Fruit fly (Drosophila melanogaster): Measurements from ENCODE around the gene Sptr.
A peak's percentile ranks its signal among the peaks of the same experiment; 100 is the strongest.

Sptr gene

DNA sequence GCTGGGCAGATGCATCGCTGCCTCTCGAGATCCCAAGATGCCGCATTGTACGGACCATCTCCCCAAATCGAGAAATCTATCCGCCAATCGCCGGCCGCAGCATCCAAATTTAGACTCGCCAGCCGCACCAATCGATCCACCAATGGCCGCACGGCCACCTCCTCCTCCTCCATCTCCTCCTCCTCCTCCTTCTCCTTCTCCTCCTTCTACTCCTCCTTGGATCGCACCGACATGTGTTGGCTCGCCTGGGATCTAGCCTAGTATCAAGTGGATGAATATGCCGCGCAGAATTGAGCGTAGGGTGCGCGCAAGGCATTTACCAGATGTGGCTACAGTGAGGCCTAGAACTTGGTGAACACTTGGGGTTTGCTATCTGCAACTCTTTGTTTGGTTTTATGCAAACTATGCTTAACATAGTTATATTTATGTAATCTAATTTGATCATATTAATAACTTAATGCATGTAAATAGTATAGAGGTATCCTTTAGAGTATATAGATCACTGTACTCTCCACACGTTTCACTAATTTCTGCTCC, 9.2 kb downstream of the Sptr start, which contains the start of gene org-1:
TSS of gene org-1 (minus strand) at position 51 of the 537 bp plus-strand sequence.
- peak; percentile 88 for TF ChIP-seq svp (GFP tag)
- peak; percentile 90 for TF ChIP-seq dsx (GFP tag; optimal IDR thresholded peaks at IDR 0.05; ENCODE audit: poor library complexity, severe bottlenecking)
- peak; percentile 97 for TF ChIP-seq CG6163 (GFP tag; IDR thresholded peaks at IDR 0.05)
- peak; percentile 93 for TF ChIP-seq CG3032 (tag; optimal IDR thresholded peaks at IDR 0.05)
- TF ChIP-seq Blimp-1 (GFP tag; optimal IDR thresholded peaks at IDR 0.05): peak; percentile 36
- TF ChIP-seq CG8119 (GFP tag; IDR thresholded peaks at IDR 0.05): peak; percentile 94
- peak; percentile 72 to 87 for TF ChIP-seq salr (GFP tag; optimal IDR thresholded peaks at IDR 0.05)
- TF ChIP-seq CG4318 (GFP tag; optimal IDR thresholded peaks at IDR 0.05): peak; percentile 79
- TF ChIP-seq CG6276 (GFP tag; optimal IDR thresholded peaks at IDR 0.05): peak; percentile 86
- peak; percentile 84 for TF ChIP-seq Sox14 (GFP tag; optimal IDR thresholded peaks at IDR 0.05)
- TF ChIP-seq ss (GFP tag; optimal IDR thresholded peaks at IDR 0.05): peak; percentile 90 to 92
- peak; percentile 74 for TF ChIP-seq CG34406 (GFP tag; optimal IDR thresholded peaks at IDR 0.05)
- peak; percentile 87 for TF ChIP-seq net (GFP tag; optimal IDR thresholded peaks at IDR 0.05)
- peak; percentile 89 for TF ChIP-seq OdsH (GFP tag; optimal IDR thresholded peaks at IDR 0.05)
- peak; percentile 91 for TF ChIP-seq CG6808 (GFP tag; optimal IDR thresholded peaks at IDR 0.05)
- TF ChIP-seq Hr38 (GFP tag; optimal IDR thresholded peaks at IDR 0.05): peak; percentile 22
- TF ChIP-seq esn (GFP tag; optimal IDR thresholded peaks at IDR 0.05): peak; percentile 70
- peak; percentile 87 for TF ChIP-seq spab (GFP tag; optimal IDR thresholded peaks at IDR 0.05)
- peak; percentile 79 for TF ChIP-seq topi (GFP tag; optimal IDR thresholded peaks at IDR 0.05)
- peak; percentile 69 for TF ChIP-seq lz (GFP tag; optimal IDR thresholded peaks at IDR 0.05)
- TF ChIP-seq Met (GFP tag; optimal IDR thresholded peaks at IDR 0.05): peak; percentile 77
- TF ChIP-seq acj6 (GFP tag; optimal IDR thresholded peaks at IDR 0.05): peak; percentile 90
- TF ChIP-seq CG8319 (GFP tag; optimal IDR thresholded peaks at IDR 0.05): peak; percentile 78
- peak; percentile 91 for TF ChIP-seq CG10669 (GFP tag; optimal IDR thresholded peaks at IDR 0.05)
- peak; percentile 92 for TF ChIP-seq fd59A (GFP tag; optimal IDR thresholded peaks at IDR 0.05)
- peak; percentile 86 for TF ChIP-seq CG9139 (GFP tag; optimal IDR thresholded peaks at IDR 0.05)
- peak; percentile 79 for TF ChIP-seq Sox15 (GFP tag; optimal IDR thresholded peaks at IDR 0.05)
- peak; percentile 81 for TF ChIP-seq Lpt (GFP tag; optimal IDR thresholded peaks at IDR 0.05)
- peak; percentile 85 for TF ChIP-seq CG6792 (GFP tag; optimal IDR thresholded peaks at IDR 0.05)
- TF ChIP-seq eg (GFP tag; IDR thresholded peaks at IDR 0.05): peak; percentile 96
- peak; percentile 92 for TF ChIP-seq CG3919 (GFP tag; optimal IDR thresholded peaks at IDR 0.05)
- TF ChIP-seq CG15336 (GFP tag; IDR thresholded peaks at IDR 0.05): peak; percentile 96
- peak; percentile 47 for TF ChIP-seq Sox102F (GFP tag; optimal IDR thresholded peaks at IDR 0.05)
- TF ChIP-seq CG11902 (GFP tag; optimal IDR thresholded peaks at IDR 0.05): peak; percentile 80
- peak; percentile 71 for TF ChIP-seq dac (GFP tag; optimal IDR thresholded peaks at IDR 0.05)
- TF ChIP-seq CG32006 (GFP tag; optimal IDR thresholded peaks at IDR 0.05): peak; percentile 90
- peak; percentile 73 for TF ChIP-seq CG16779 (tag; optimal IDR thresholded peaks at IDR 0.05)
- TF ChIP-seq Ets96B (tag; optimal IDR thresholded peaks at IDR 0.05): peak; percentile 93
- peak; percentile 63 for TF ChIP-seq CG31627 (GFP tag; optimal IDR thresholded peaks at IDR 0.05)
- peak; percentile 83 for TF ChIP-seq CG8632 (GFP tag; optimal IDR thresholded peaks at IDR 0.05)
- TF ChIP-seq fkh (GFP tag; optimal IDR thresholded peaks at IDR 0.05): peak; percentile 68
- TF ChIP-seq achi (GFP tag; optimal IDR thresholded peaks at IDR 0.05): peak; percentile 89
- peak; percentile 91 for TF ChIP-seq CG1621 (tag; optimal IDR thresholded peaks at IDR 0.05)
- TF ChIP-seq Eip75B (GFP tag; optimal IDR thresholded peaks at IDR 0.05): peak; percentile 88
- peak; percentile 15 for TF ChIP-seq vri (GFP tag; optimal IDR thresholded peaks at IDR 0.05)
- peak; percentile 89 for TF ChIP-seq Hr4 (GFP tag; optimal IDR thresholded peaks at IDR 0.05)
- peak; percentile 33 for TF ChIP-seq fd85E (GFP tag; optimal IDR thresholded peaks at IDR 0.05)
- peak; percentile 49 for TF ChIP-seq Ets21C (GFP tag; optimal IDR thresholded peaks at IDR 0.05)
- TF ChIP-seq CG7368 (GFP tag; optimal IDR thresholded peaks at IDR 0.05): peak; percentile 84
- peak; percentile 89 for TF ChIP-seq CG11294 (GFP tag; IDR thresholded peaks at IDR 0.05)
- TF ChIP-seq CG6854 (GFP tag; optimal IDR thresholded peaks at IDR 0.05): peak; percentile 1

All from whole organism, prepupa.